Worm (Caenorhabditis elegans) whole organism, L3 larva: ENCODE data around the gene ZK353.2.

ENCODE experiments used
- R02D3.7 ChIP-seq: fragments of 150-350 bp; optimal IDR thresholded peaks from 2 replicates; lab custom pipeline; 2014; ENCODE audit warnings: missing biosample characterization, missing genetic modification characterization
- ZK546.5 ChIP-seq: sonication (generic microtip); optimal IDR thresholded peaks from 2 replicates; lab custom pipeline; 2017; ENCODE audit warnings: missing biosample characterization, missing genetic modification characterization
- ama-1 ChIP-seq: fragments of 150-350 bp; optimal IDR thresholded peaks from 2 replicates; lab custom pipeline; 2018
- ceh-16 ChIP-seq: sonication (generic microtip); optimal IDR thresholded peaks from 2 replicates; lab custom pipeline; 2017; ENCODE audit warnings: missing biosample characterization, missing genetic modification characterization
- ceh-9 ChIP-seq: sonication (generic microtip); optimal IDR thresholded peaks from 2 replicates; lab custom pipeline; 2018; ENCODE audit warnings: missing biosample characterization, missing genetic modification characterization
- elt-2 ChIP-seq: sonication (generic microtip); optimal IDR thresholded peaks from 2 replicates; lab custom pipeline; 2016; ENCODE audit warnings: missing genetic modification reagents, mild to moderate bottlenecking, missing genetic modification characterization, missing compliant biosample characterization
- elt-3 ChIP-seq, 3 experiments: fragments of 150-350 bp in 1 of 3; sonication (generic microtip) in 2 of 3; optimal IDR thresholded peaks; 2 replicates in 2 of 3; 4 replicates in 1 of 3; lab custom pipeline; 2014 to 2017; ENCODE audit warnings: missing biosample characterization in 3 of 3, missing genetic modification characterization in 3 of 3
- eor-1 ChIP-seq, 2 experiments: fragments of 150-350 bp; optimal IDR thresholded peaks; 2 replicates each; lab custom pipeline; 2014 to 2018; ENCODE audit warnings: missing biosample characterization in 2 of 2, missing genetic modification characterization in 2 of 2
- fkh-10 ChIP-seq: sonication (generic microtip); optimal IDR thresholded peaks from 2 replicates; lab custom pipeline; 2017; ENCODE audit warnings: missing biosample characterization, missing genetic modification reagents, missing genetic modification characterization
- fos-1 ChIP-seq: fragments of 150-350 bp; optimal IDR thresholded peaks from 2 replicates; lab custom pipeline; 2014; ENCODE audit warnings: missing biosample characterization, missing genetic modification characterization
- hmg-11 ChIP-seq: sonication (generic microtip); optimal IDR thresholded peaks from 2 replicates; lab custom pipeline; 2016; ENCODE audit warnings: missing genetic modification characterization, missing compliant biosample characterization
- jun-1 ChIP-seq: fragments of 150-350 bp; optimal IDR thresholded peaks from 2 replicates; lab custom pipeline; 2014; ENCODE audit warnings: missing biosample characterization, missing genetic modification reagents, missing genetic modification characterization
- lin-15B ChIP-seq: fragments of 150-350 bp; optimal IDR thresholded peaks from 2 replicates; lab custom pipeline; 2014; ENCODE audit warnings: missing biosample characterization, missing genetic modification characterization
- lin-39 ChIP-seq: fragments of 150-350 bp; optimal IDR thresholded peaks from 2 replicates; lab custom pipeline; 2018; ENCODE audit warnings: missing biosample characterization, missing genetic modification reagents, missing genetic modification characterization
- lsy-12 ChIP-seq: sonication (generic microtip); optimal IDR thresholded peaks from 2 replicates; lab custom pipeline; 2016; ENCODE audit warnings: mild to moderate bottlenecking, missing genetic modification characterization, missing compliant biosample characterization
- mdl-1 ChIP-seq: fragments of 150-350 bp; optimal IDR thresholded peaks from 2 replicates; lab custom pipeline; 2014; ENCODE audit warnings: missing biosample characterization, missing genetic modification characterization
- mml-1 ChIP-seq: fragments of 150-350 bp; sonication (generic microtip); optimal IDR thresholded peaks from 3 replicates; lab custom pipeline; 2014; ENCODE audit warnings: missing biosample characterization, missing genetic modification characterization
- nfya-1 ChIP-seq: sonication (generic microtip); optimal IDR thresholded peaks from 2 replicates; lab custom pipeline; 2017; ENCODE audit warnings: missing genetic modification characterization, mild to moderate bottlenecking, missing compliant biosample characterization, antibody characterized with exemption, moderate library complexity; ENCODE audit not compliant: insufficient read depth
- nhr-23 ChIP-seq: fragments of 150-350 bp; optimal IDR thresholded peaks from 2 replicates; lab custom pipeline; 2014; ENCODE audit warnings: missing biosample characterization, missing genetic modification reagents, missing genetic modification characterization
- nhr-237 ChIP-seq: fragments of 150-350 bp; optimal IDR thresholded peaks from 2 replicates; lab custom pipeline; 2014; ENCODE audit warnings: missing biosample characterization, missing genetic modification characterization
- nhr-43 ChIP-seq: sonication (generic microtip); optimal IDR thresholded peaks from 2 replicates; lab custom pipeline; 2016; ENCODE audit warnings: mild to moderate bottlenecking, missing genetic modification characterization, missing compliant biosample characterization; ENCODE audit not compliant: poor library complexity, severe bottlenecking
- nhr-76 ChIP-seq: fragments of 150-350 bp; sonication (generic microtip); optimal IDR thresholded peaks from 5 replicates; lab custom pipeline; 2014; ENCODE audit warnings: missing biosample characterization, missing genetic modification characterization
- nhr-77 ChIP-seq: fragments of 150-350 bp; optimal IDR thresholded peaks from 2 replicates; lab custom pipeline; 2014; ENCODE audit warnings: missing biosample characterization, missing genetic modification characterization
- pha-4 ChIP-seq: fragments of 150-350 bp; optimal IDR thresholded peaks from 2 replicates; lab custom pipeline; 2014; ENCODE audit warnings: missing biosample characterization, missing genetic modification reagents, missing genetic modification characterization
- pqm-1 ChIP-seq: fragments of 150-350 bp; optimal IDR thresholded peaks from 2 replicates; lab custom pipeline; 2017; ENCODE audit warnings: missing biosample characterization, missing genetic modification characterization, inconsistent platforms
- sea-2 ChIP-seq: fragments of 150-350 bp; sonication (generic microtip); optimal IDR thresholded peaks from 4 replicates; lab custom pipeline; 2014; ENCODE audit warnings: missing biosample characterization, missing genetic modification reagents, missing genetic modification characterization
- skn-1 ChIP-seq: fragments of 150-350 bp; optimal IDR thresholded peaks from 2 replicates; lab custom pipeline; 2014; ENCODE audit warnings: missing biosample characterization, missing genetic modification characterization
- snpc-4 ChIP-seq: fragments of 150-350 bp; optimal IDR thresholded peaks from 2 replicates; lab custom pipeline; 2014; ENCODE audit warnings: missing biosample characterization, missing genetic modification characterization
- unc-62 ChIP-seq: fragments of 150-350 bp; sonication (generic microtip); optimal IDR thresholded peaks from 4 replicates; lab custom pipeline; 2014; ENCODE audit warnings: missing biosample characterization, missing genetic modification reagents, missing genetic modification characterization
- ztf-11 ChIP-seq: fragments of 150-350 bp; optimal IDR thresholded peaks from 2 replicates; lab custom pipeline; 2014; ENCODE audit warnings: missing biosample characterization, missing genetic modification characterization

The ZK353.2 gene

ce11 chrIII:8394374-8395302, 3.9 kb upstream of the ZK353.2 start, which contains the start of gene ZK353.10:
Gene ZK353.10 (minus strand): TSS chrIII:8394424.
- TF ChIP-seq lin-39 (tag; lab: Kevin White, UChicago), result peak; percentile 10
- peak; percentile 39 for TF ChIP-seq skn-1
- peak; percentile 7 for TF ChIP-seq lin-15B (tag; lab: Kevin White, UChicago)
- TF ChIP-seq sea-2 (GFP tag; lab: Kevin White, UChicago), result no peak

- TF ChIP-seq hmg-11 (tag; lab: Kevin White, UChicago), result no peak
- TF ChIP-seq mml-1 (tag; lab: Kevin White, UChicago), result no peak
- no peak for TF ChIP-seq ceh-9 (tag; lab: Kevin White, UChicago)
- no peak for TF ChIP-seq mdl-1 (tag; lab: Kevin White, UChicago)
Measured at ce11 chrIII:8395685-8396084, 2.8 kb upstream of the ZK353.2 start, which contains the start of gene ZK353.3. Gene ZK353.3 (plus strand): TSS chrIII:8395985.

- TF ChIP-seq pqm-1 (tag; lab: Kevin White, UChicago) (peak; percentile 94), nfya-1 (tag; lab: Kevin White, UChicago) (peak; percentile 5), ZK546.5 (tag; lab: Kevin White, UChicago) (no peak), pha-4 (tag; lab: Kevin White, UChicago) (peak; percentile 53), jun-1 (tag; lab: Kevin White, UChicago) (peak; percentile 60), nhr-43 (tag; lab: Kevin White, UChicago) (no peak), skn-1 (peak; percentile 13), snpc-4 (no peak), elt-2 (tag; lab: Kevin White, UChicago) (peak; percentile 95)
Measured at ce11 chrIII:8400478-8400877, 2.0 kb downstream of the ZK353.2 start.

- TF ChIP-seq pha-4 (tag; lab: Kevin White, UChicago) (peak; percentile 18), eor-1 (tag; optimal IDR thresholded peaks at IDR 0.05; lab: Kevin White, UChicago) (no peak), elt-2 (tag; lab: Kevin White, UChicago) (peak; percentile 40), pqm-1 (tag; lab: Kevin White, UChicago) (peak; percentile 7)
- TF ChIP-seq, all 47 proteins: peak for 3
Measured at ce11 chrIII:8401887-8402286, 3.4 kb downstream of the ZK353.2 start, which contains the start of gene lap-1. Gene lap-1 (minus strand): TSS chrIII:8401928.

- TF ChIP-seq elt-3 (tag; optimal IDR thresholded peaks at IDR 0.05; lab: Kevin White, UChicago) (no peak), skn-1 (no peak), ceh-16 (no peak), nhr-237 (no peak), mdl-1 (tag; lab: Kevin White, UChicago) (no peak), nhr-43 (tag; lab: Kevin White, UChicago) (no peak), ztf-11 (tag; lab: Kevin White, UChicago) (no peak), pqm-1 (tag; lab: Kevin White, UChicago) (no peak), R02D3.7 (tag; lab: Kevin White, UChicago) (no peak), fos-1 (no peak), nhr-76 (tag; lab: Kevin White, UChicago) (no peak), jun-1 (tag; lab: Kevin White, UChicago) (no peak), nhr-77 (tag; lab: Kevin White, UChicago) (no peak), ama-1 (lab: Kevin White, UChicago) (no peak), lsy-12 (tag; lab: Kevin White, UChicago) (no peak), mml-1 (tag; lab: Kevin White, UChicago) (no peak)
Measured at ce11 chrIII:8402633-8403032, 4.1 kb downstream of the ZK353.2 start.

ce11 chrIII:8403507-8403906, 5.0 kb downstream of the ZK353.2 start, which contains the start of gene cutc-1:
Gene cutc-1 (minus strand): TSS chrIII:8403607.
- no peak for TF ChIP-seq mdl-1 (tag; lab: Kevin White, UChicago)
- TF ChIP-seq pha-4 (tag; lab: Kevin White, UChicago), result no peak
- TF ChIP-seq lin-15B (tag; lab: Kevin White, UChicago), result no peak
- no peak for TF ChIP-seq fos-1
- no peak for TF ChIP-seq fkh-10 (GFP tag; lab: Kevin White, UChicago)
- TF ChIP-seq unc-62, result no peak
- no peak for TF ChIP-seq mml-1 (tag; lab: Kevin White, UChicago)
- no peak for TF ChIP-seq ztf-11 (tag; lab: Kevin White, UChicago)
- no peak for TF ChIP-seq nhr-23 (tag; lab: Kevin White, UChicago)
